Worm (Caenorhabditis elegans) whole organism, L4 larva: ENCODE data around the gene srsx-12.

Experiments
- ces-1 ChIP-seq: fragments of 150-350 bp; sonication (generic microtip); optimal IDR thresholded peaks from 4 replicates; lab custom pipeline; 2014; ENCODE audit warnings: missing biosample characterization, missing genetic modification reagents, missing genetic modification characterization
- nhr-48 ChIP-seq: sonication (generic microtip); optimal IDR thresholded peaks from 2 replicates; lab custom pipeline; 2016; ENCODE audit warnings: mild to moderate bottlenecking, missing genetic modification characterization, missing compliant biosample characterization
- nhr-76 ChIP-seq: fragments of 150-350 bp; optimal IDR thresholded peaks from 2 replicates; lab custom pipeline; 2014; ENCODE audit warnings: missing biosample characterization, missing genetic modification characterization
- sdz-12 ChIP-seq: fragments of 200-800 bp; sonication (Bioruptor generic); optimal IDR thresholded peaks from 2 replicates; lab custom pipeline; 2018; ENCODE audit warnings: mild to moderate bottlenecking, missing genetic modification characterization, missing compliant biosample characterization
- snpc-1.2 ChIP-seq: fragments of 200-800 bp; sonication (Bioruptor generic); IDR thresholded peaks from 2 replicates; pipeline ENCODE4 v1.3.6; 2022; ENCODE audit warnings: missing genetic modification reagents, missing genetic modification characterization, missing compliant biosample characterization

- TF ChIP-seq nhr-48 (no peak), ces-1 (GFP tag; lab: Kevin White, UChicago) (no peak), nhr-76 (tag; lab: Kevin White, UChicago) (no peak), snpc-1.2 (GFP tag; lab: Robert Waterston, UW) (no peak), sdz-12 (GFP tag; lab: Kevin White, UChicago) (no peak)
These were observed 24.2 kb downstream of the srsx-12 start, which contains the start of gene str-208 for ce11 chrV:4956529-4956928.
